Worm (Caenorhabditis elegans) whole organism, late embryonic: ENCODE data around the gene Y75B8A.34.
A peak's percentile ranks its signal among the peaks of the same experiment; 100 is the strongest.

Source experiments
- C08G9.2 ChIP-seq: sonication (generic microtip); optimal IDR thresholded peaks from 2 replicates; lab custom pipeline; 2016; ENCODE audit warnings: mild to moderate bottlenecking, missing genetic modification characterization, moderate library complexity, missing compliant biosample characterization
- C38D4.7 ChIP-seq: fragments of 200-800 bp; sonication (Bioruptor generic); optimal IDR thresholded peaks from 2 replicates; lab custom pipeline; 2018; ENCODE audit warnings: mild to moderate bottlenecking, missing genetic modification characterization, moderate library complexity, missing compliant biosample characterization
- F13H6.1 ChIP-seq: sonication (generic microtip); optimal IDR thresholded peaks from 2 replicates; lab custom pipeline; 2016; ENCODE audit warnings: missing genetic modification characterization, missing compliant biosample characterization
- K09A11.1 ChIP-seq: sonication (generic microtip); optimal IDR thresholded peaks from 2 replicates; lab custom pipeline; 2017; ENCODE audit warnings: antibody characterized with exemption, mild to moderate bottlenecking, missing genetic modification characterization, missing compliant biosample characterization; ENCODE audit not compliant: insufficient read depth
- T23F11.4 ChIP-seq: fragments of 200-800 bp; sonication (Bioruptor generic); optimal IDR thresholded peaks from 2 replicates; lab custom pipeline; 2018; ENCODE audit warnings: mild to moderate bottlenecking, missing genetic modification characterization, missing compliant biosample characterization
- ama-1 ChIP-seq: fragments of 150-350 bp; optimal IDR thresholded peaks from 2 replicates; lab custom pipeline; 2014
- ceh-14 ChIP-seq: sonication (generic microtip); optimal IDR thresholded peaks from 2 replicates; lab custom pipeline; 2016; ENCODE audit warnings: missing genotype, missing genetic modification characterization, missing compliant biosample characterization
- ceh-22 ChIP-seq: sonication (generic microtip); optimal IDR thresholded peaks from 2 replicates; lab custom pipeline; 2017; ENCODE audit warnings: missing biosample characterization, missing genetic modification characterization
- ceh-31 ChIP-seq: sonication (generic microtip); optimal IDR thresholded peaks from 2 replicates; lab custom pipeline; 2016; ENCODE audit warnings: missing genetic modification characterization, missing compliant biosample characterization
- ceh-34 ChIP-seq: sonication (generic microtip); optimal IDR thresholded peaks from 2 replicates; lab custom pipeline; 2016; ENCODE audit warnings: mild to moderate bottlenecking, missing genetic modification characterization, missing compliant biosample characterization
- ceh-9 ChIP-seq: sonication (generic microtip); optimal IDR thresholded peaks from 2 replicates; lab custom pipeline; 2016; ENCODE audit warnings: mild to moderate bottlenecking, missing genetic modification characterization, inconsistent platforms, missing compliant biosample characterization
- che-1 ChIP-seq: sonication (generic microtip); optimal IDR thresholded peaks from 2 replicates; lab custom pipeline; 2016; ENCODE audit warnings: mild to moderate bottlenecking, missing genetic modification characterization, missing compliant biosample characterization
- elt-2 ChIP-seq: sonication (generic microtip); optimal IDR thresholded peaks from 2 replicates; lab custom pipeline; 2016; ENCODE audit warnings: missing genetic modification reagents, missing genetic modification characterization, missing compliant biosample characterization
- elt-4 ChIP-seq: sonication (generic microtip); optimal IDR thresholded peaks from 2 replicates; lab custom pipeline; 2016; ENCODE audit warnings: missing genetic modification characterization, missing compliant biosample characterization
- fkh-10 ChIP-seq: fragments of 150-350 bp; optimal IDR thresholded peaks from 2 replicates; lab custom pipeline; 2014; ENCODE audit warnings: missing biosample characterization, missing genetic modification reagents, missing genetic modification characterization
- fkh-6 ChIP-seq: sonication (generic microtip); optimal IDR thresholded peaks from 2 replicates; lab custom pipeline; 2016; ENCODE audit warnings: missing genetic modification characterization, missing compliant biosample characterization
- hlh-30 ChIP-seq: sonication (generic microtip); optimal IDR thresholded peaks from 2 replicates; lab custom pipeline; 2017; ENCODE audit warnings: antibody characterized with exemption, missing genetic modification characterization, missing compliant biosample characterization; ENCODE audit not compliant: insufficient read depth
- hlh-8 ChIP-seq: sonication (generic microtip); optimal IDR thresholded peaks from 2 replicates; lab custom pipeline; 2016; ENCODE audit warnings: missing genotype, missing genetic modification characterization, missing compliant biosample characterization
- lim-6 ChIP-seq: sonication (generic microtip); optimal IDR thresholded peaks from 2 replicates; lab custom pipeline; 2016; ENCODE audit warnings: missing genetic modification characterization, missing compliant biosample characterization
- mec-3 ChIP-seq: sonication (generic microtip); optimal IDR thresholded peaks from 2 replicates; lab custom pipeline; 2016; ENCODE audit warnings: borderline replicate concordance, missing genetic modification characterization, missing compliant biosample characterization
- nhr-11 ChIP-seq: fragments of 150-350 bp; optimal IDR thresholded peaks from 2 replicates; lab custom pipeline; 2014; ENCODE audit warnings: missing biosample characterization, missing genetic modification characterization
- pat-9 ChIP-seq: fragments of 200-800 bp; sonication (Bioruptor generic); optimal IDR thresholded peaks from 2 replicates; lab custom pipeline; 2018; ENCODE audit warnings: mild to moderate bottlenecking, missing genetic modification characterization, moderate library complexity, missing compliant biosample characterization
- pax-1 ChIP-seq: fragments of 150-350 bp; optimal IDR thresholded peaks from 2 replicates; lab custom pipeline; 2014; ENCODE audit warnings: missing biosample characterization, missing genetic modification characterization
- pha-4 ChIP-seq: fragments of 150-350 bp; optimal IDR thresholded peaks from 2 replicates; lab custom pipeline; 2018; ENCODE audit warnings: missing biosample characterization, missing genetic modification reagents, missing genetic modification characterization
- ref-2 ChIP-seq: sonication (generic microtip); optimal IDR thresholded peaks from 2 replicates; lab custom pipeline; 2016; ENCODE audit warnings: missing genetic modification characterization, missing compliant biosample characterization
- rnt-1 ChIP-seq: sonication (generic microtip); optimal IDR thresholded peaks from 2 replicates; lab custom pipeline; 2016; ENCODE audit warnings: missing genetic modification characterization, missing compliant biosample characterization
- sdc-2 ChIP-seq: sonication (generic microtip); optimal IDR thresholded peaks from 2 replicates; lab custom pipeline; 2016; ENCODE audit warnings: missing genotype, missing genetic modification characterization, missing compliant biosample characterization
- sox-4 ChIP-seq: sonication (generic microtip); optimal IDR thresholded peaks from 2 replicates; lab custom pipeline; 2017; ENCODE audit warnings: mild to moderate bottlenecking, missing genetic modification characterization, inconsistent platforms, missing compliant biosample characterization
- syd-9 ChIP-seq: sonication (generic microtip); optimal IDR thresholded peaks from 2 replicates; lab custom pipeline; 2016; ENCODE audit warnings: mild to moderate bottlenecking, missing genetic modification characterization, moderate library complexity, missing compliant biosample characterization
- unc-42 ChIP-seq: sonication (generic microtip); optimal IDR thresholded peaks from 2 replicates; lab custom pipeline; 2016; ENCODE audit warnings: missing genotype, missing genetic modification characterization, missing compliant biosample characterization
- unc-55 ChIP-seq: sonication (generic microtip); optimal IDR thresholded peaks from 2 replicates; lab custom pipeline; 2017; ENCODE audit warnings: missing biosample characterization, missing genetic modification reagents, missing genetic modification characterization
- zip-5 ChIP-seq: sonication (generic microtip); optimal IDR thresholded peaks from 2 replicates; lab custom pipeline; 2016; ENCODE audit warnings: missing genetic modification characterization, missing compliant biosample characterization
- ztf-16 ChIP-seq: sonication (generic microtip); optimal IDR thresholded peaks from 2 replicates; lab custom pipeline; 2017; ENCODE audit warnings: missing genetic modification characterization, missing compliant biosample characterization

The Y75B8A.34 gene

DNA sequence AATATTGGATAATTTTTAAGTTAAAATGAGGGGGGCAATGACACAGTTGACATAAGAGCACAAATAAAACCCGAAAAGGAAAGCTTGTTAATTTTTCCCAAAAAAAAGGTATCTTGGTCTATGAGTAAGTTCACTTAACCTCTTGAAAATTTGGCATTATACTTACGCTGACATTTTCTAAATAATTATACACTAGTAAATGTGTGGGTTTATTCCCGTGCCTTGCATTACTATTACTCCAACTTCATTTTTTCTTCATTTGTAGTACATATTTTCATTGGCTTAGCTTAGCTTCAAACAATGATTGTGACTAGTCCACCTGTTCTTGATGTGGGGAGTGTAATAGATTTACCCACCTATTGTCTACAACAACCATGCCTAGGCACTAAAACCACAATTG is at the start of gene Y75B8A.34:
TSS of gene Y75B8A.34 (plus strand) at position 301 of the 400 bp plus-strand sequence.
- TF ChIP-seq elt-4 (no peak), ama-1 (lab: Kevin White, UChicago) (no peak)

DNA sequence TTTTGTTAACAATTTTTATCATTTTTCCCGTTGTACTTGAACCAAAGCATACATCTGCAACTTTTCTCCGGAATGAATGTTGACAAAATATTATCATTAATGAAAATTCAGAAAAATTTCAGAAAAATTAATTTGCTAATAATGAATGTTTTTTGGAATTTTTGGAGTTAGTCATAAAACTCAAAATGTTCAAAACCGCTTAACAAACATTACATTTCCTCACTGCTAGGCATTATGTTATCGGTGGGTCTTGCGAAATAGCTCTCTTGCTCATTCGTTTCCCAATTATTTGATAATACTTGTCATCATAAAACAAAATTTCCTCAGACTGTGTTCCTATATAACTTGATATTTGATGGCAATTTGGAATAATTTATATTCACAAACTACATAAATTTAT is 46.5 kb upstream of the Y75B8A.34 start, which contains the start of gene Y75B8A.39:
TSS of gene Y75B8A.39 (plus strand) at position 301 of the 400 bp plus-strand sequence.
- no peak for TF ChIP-seq syd-9 (tag; lab: Kevin White, UChicago)
- no peak for TF ChIP-seq ama-1 (lab: Kevin White, UChicago)
- TF ChIP-seq hlh-30 (tag; lab: Kevin White, UChicago), result no peak
- no peak for TF ChIP-seq elt-2
- no peak for TF ChIP-seq T23F11.4
- no peak for TF ChIP-seq F13H6.1 (tag; lab: Kevin White, UChicago)
- no peak for TF ChIP-seq ceh-31 (tag; lab: Kevin White, UChicago)
- TF ChIP-seq C08G9.2, result no peak
- TF ChIP-seq pat-9 (tag; lab: Kevin White, UChicago), result no peak
- TF ChIP-seq hlh-8 (tag; lab: Kevin White, UChicago), result no peak
- TF ChIP-seq unc-55 (GFP tag; lab: Kevin White, UChicago), result no peak
- no peak for TF ChIP-seq lim-6 (tag; lab: Kevin White, UChicago)
- TF ChIP-seq, all 69 proteins: peak for 0

DNA sequence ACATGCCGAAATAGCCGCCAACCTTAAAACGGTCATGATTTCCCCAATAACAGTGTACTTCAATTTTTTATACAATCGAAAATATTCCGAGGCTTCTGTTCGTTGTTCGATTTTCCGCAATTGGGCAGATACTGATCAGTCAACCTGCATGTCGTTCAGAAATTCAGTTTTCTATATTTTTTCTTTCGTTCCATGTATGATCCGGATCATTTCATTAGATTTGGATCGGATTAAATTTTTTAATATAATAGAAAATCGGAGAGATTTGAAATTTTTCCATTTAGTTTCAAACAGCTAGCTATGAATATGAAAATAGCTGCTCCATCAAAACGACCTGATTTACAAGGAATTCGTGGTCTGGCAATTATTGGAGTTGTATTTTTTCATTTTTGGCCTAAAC is 44.2 kb upstream of the Y75B8A.34 start, which contains the start of gene Y75B8A.37:
TSS of gene Y75B8A.37 (plus strand) at position 301 of the 400 bp plus-strand sequence.
- no peak for TF ChIP-seq ceh-9 (tag; lab: Kevin White, UChicago)
- TF ChIP-seq K09A11.1 (tag; lab: Kevin White, UChicago), result no peak
- TF ChIP-seq hlh-30 (tag; lab: Kevin White, UChicago), result no peak
- TF ChIP-seq pax-1 (tag; lab: Kevin White, UChicago), result no peak
- TF ChIP-seq ref-2, result no peak
- no peak for TF ChIP-seq mec-3 (tag; lab: Kevin White, UChicago)
- no peak for TF ChIP-seq unc-42 (tag; lab: Kevin White, UChicago)
- TF ChIP-seq ztf-16 (tag; lab: Kevin White, UChicago), result no peak
- no peak for TF ChIP-seq rnt-1 (tag; lab: Kevin White, UChicago)
- TF ChIP-seq fkh-6, result no peak
- TF ChIP-seq T23F11.4, result no peak
- no peak for TF ChIP-seq elt-4
- no peak for TF ChIP-seq ceh-22 (tag; lab: Kevin White, UChicago)
- TF ChIP-seq che-1 (tag; lab: Kevin White, UChicago), result no peak
- TF ChIP-seq ceh-14 (tag; lab: Kevin White, UChicago), result no peak
- no peak for TF ChIP-seq ceh-34 (tag; lab: Kevin White, UChicago)
- TF ChIP-seq unc-55 (GFP tag; lab: Kevin White, UChicago), result no peak
- TF ChIP-seq pha-4, result no peak
- TF ChIP-seq nhr-11 (tag; lab: Kevin White, UChicago), result no peak
- TF ChIP-seq C38D4.7, result no peak

DNA sequence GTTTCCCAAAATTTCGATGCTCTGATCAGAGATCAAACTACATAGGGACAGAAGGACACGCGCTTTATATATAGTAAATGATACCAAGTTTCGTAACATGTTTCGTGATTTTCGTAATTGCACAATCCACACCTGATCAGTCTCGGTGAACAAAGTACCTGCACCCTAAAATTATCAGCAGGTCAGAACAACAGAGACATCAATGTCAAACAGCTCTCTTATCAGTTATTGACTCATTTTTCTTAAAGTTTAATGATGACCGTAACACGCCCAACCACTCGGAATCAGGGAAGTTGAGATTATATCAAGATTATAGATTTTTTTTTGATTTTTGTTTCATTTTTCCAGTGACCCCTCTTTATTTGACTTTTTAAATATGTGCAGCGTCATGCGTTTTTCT is 41.9 kb upstream of the Y75B8A.34 start:
- TF ChIP-seq ztf-16 (tag; lab: Kevin White, UChicago), result no peak
- peak; percentile 40 for TF ChIP-seq elt-2
- no peak for TF ChIP-seq zip-5 (tag; lab: Kevin White, UChicago)

DNA sequence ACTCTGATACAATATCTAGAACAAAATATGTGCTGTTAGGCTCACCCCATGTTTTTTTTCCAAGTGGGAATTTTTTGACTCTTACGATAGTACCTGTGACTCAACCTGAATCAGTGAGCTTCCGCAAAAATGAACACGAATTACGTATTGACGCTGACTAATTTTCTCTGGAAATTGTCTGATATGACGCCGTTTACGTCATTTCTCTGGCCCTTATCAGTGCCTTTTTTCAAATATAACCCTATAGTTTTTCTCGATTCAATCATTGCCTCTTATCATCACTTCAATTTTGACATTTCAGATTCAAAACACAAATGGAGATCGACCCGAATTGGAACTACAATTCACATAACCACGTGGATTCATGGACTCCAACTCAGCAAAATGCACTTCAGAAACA is 40.6 kb upstream of the Y75B8A.34 start, which contains the start of gene Y75B8A.28:
TSS of gene Y75B8A.28 (plus strand) at position 296 of the 400 bp plus-strand sequence.
- TF ChIP-seq sox-4 (tag; lab: Kevin White, UChicago) (no peak), ceh-14 (tag; lab: Kevin White, UChicago) (no peak), sdc-2 (tag; lab: Kevin White, UChicago) (no peak), elt-4 (no peak), fkh-10 (no peak), unc-42 (tag; lab: Kevin White, UChicago) (no peak), elt-2 (peak; percentile 85), zip-5 (tag; lab: Kevin White, UChicago) (no peak)
